Fruit fly (Drosophila melanogaster): Measurements from ENCODE around the gene Zdhhc8.

DNA sequence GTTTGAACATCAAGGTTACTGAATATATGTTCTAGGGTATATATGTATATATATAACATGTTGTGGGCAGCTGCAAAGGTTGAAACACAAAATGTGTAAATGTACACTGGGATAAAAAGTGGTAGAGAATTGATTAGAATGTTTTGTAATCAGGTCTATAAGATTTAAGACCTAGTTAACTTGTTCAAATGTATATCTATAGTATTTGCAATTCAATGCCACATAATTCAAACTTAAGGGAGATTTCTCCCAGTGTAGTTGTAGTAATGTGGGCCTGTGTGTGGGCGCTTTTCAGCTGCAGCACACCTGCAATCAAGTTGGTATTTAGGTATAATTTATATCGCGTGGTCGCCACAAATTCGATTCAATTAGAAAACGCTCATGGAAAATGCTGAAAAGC, 6.8 kb downstream of the Zdhhc8 start:
- peak; percentile 18 for TF ChIP-seq CG7101 (tag; optimal IDR thresholded peaks at IDR 0.05)
- TF ChIP-seq CG1620 (GFP tag; optimal IDR thresholded peaks at IDR 0.05) = no peak
- no peak for TF ChIP-seq kay (GFP tag; ENCODE audit: borderline replicate concordance)
- peak; percentile 27 for TF ChIP-seq CG7045 (GFP tag; optimal IDR thresholded peaks at IDR 0.05)
- peak; percentile 9 for TF ChIP-seq bab1 (GFP tag; optimal IDR thresholded peaks at IDR 0.05)
- no peak for TF ChIP-seq CG12768 (GFP tag; optimal IDR thresholded peaks at IDR 0.05)
